Fruit fly (Drosophila melanogaster): ENCODE data around the gene CG31751.
A peak's percentile ranks its signal among the peaks of the same experiment; 100 is the strongest.

The CG31751 gene

dm6 chr2L:18708239-18708891 is 31.3 kb downstream of the CG31751 start, which contains the start of the genes Faf2 and Grip71 (continued):
- TF ChIP-seq salm (tag; optimal IDR thresholded peaks at IDR 0.05) (peak; percentile 63), Usf (GFP tag; optimal IDR thresholded peaks at IDR 0.05) (peak; percentile 87), CG3726 (GFP tag; IDR thresholded peaks at IDR 0.05) (peak; percentile 93), CG3281 (GFP tag; optimal IDR thresholded peaks at IDR 0.05) (peak; percentile 75), chif (GFP tag; optimal IDR thresholded peaks at IDR 0.05) (peak; percentile 76 to 91), CG8290 (GFP tag; optimal IDR thresholded peaks at IDR 0.05) (peak; percentile 79), CG8290 (tag; optimal IDR thresholded peaks at IDR 0.05) (peak; percentile 15 to 72), CG2129 (GFP tag; IDR thresholded peaks at IDR 0.05; ENCODE audit: partially characterized antibody) (no peak), chinmo (GFP tag; IDR thresholded peaks at IDR 0.05; ENCODE audit: partially characterized antibody) (peak; percentile 86; the same call in 3 of the 4 replicates), CG11085 (GFP tag; IDR thresholded peaks at IDR 0.05) (peak; percentile 95), ewg (GFP tag; optimal IDR thresholded peaks at IDR 0.05) (peak; percentile 85), CG4854 (GFP tag; optimal IDR thresholded peaks at IDR 0.05) (peak; percentile 85), gfzf (GFP tag; optimal IDR thresholded peaks at IDR 0.05) (peak; percentile 86), zf30C (GFP tag; optimal IDR thresholded peaks at IDR 0.05) (no peak), gro (GFP tag; optimal IDR thresholded peaks at IDR 0.05) (peak; percentile 65), D19A (tag; optimal IDR thresholded peaks at IDR 0.05) (peak; percentile 74), CG7928 (GFP tag; optimal IDR thresholded peaks at IDR 0.05) (peak; percentile 69), CG5245 (GFP tag; optimal IDR thresholded peaks at IDR 0.05) (peak; percentile 87), CG9876 (GFP tag; optimal IDR thresholded peaks at IDR 0.05) (peak; percentile 44), stwl (tag; optimal IDR thresholded peaks at IDR 0.05) (peak; percentile 74), hbn (GFP tag; IDR thresholded peaks at IDR 0.05; ENCODE audit: partially characterized antibody) (peak; percentile 32; the same call in 1 of the 2 replicates), Adf1 (GFP tag; IDR thresholded peaks at IDR 0.05) (peak; percentile 66), Nf-YA (GFP tag; IDR thresholded peaks at IDR 0.05) (peak; percentile 84), CG33557 (GFP tag; optimal IDR thresholded peaks at IDR 0.05) (peak; percentile 66), sob (GFP tag; IDR thresholded peaks at IDR 0.05) (peak; percentile 96), crc (GFP tag; optimal IDR thresholded peaks at IDR 0.05) (peak; percentile 38), schlank (tag; optimal IDR thresholded peaks at IDR 0.05) (peak; percentile 44), unpg (GFP tag; optimal IDR thresholded peaks at IDR 0.05) (peak; percentile 93), Atf6 (GFP tag; IDR thresholded peaks at IDR 0.05) (peak; percentile 88), bbx (GFP tag; IDR thresholded peaks at IDR 0.05; ENCODE audit: partially characterized antibody) (peak; percentile 17; the same call in 1 of the 2 replicates), CG7786 (GFP tag; optimal IDR thresholded peaks at IDR 0.05) (peak; percentile 78), CG31224 (GFP tag; IDR thresholded peaks at IDR 0.05) (peak; percentile 91), CG18619 (GFP tag; optimal IDR thresholded peaks at IDR 0.05) (peak; percentile 82), shn (GFP tag; optimal IDR thresholded peaks at IDR 0.05) (peak; percentile 78), wor (GFP tag; IDR thresholded peaks at IDR 0.05) (peak; percentile 90), gt (GFP tag; IDR thresholded peaks at IDR 0.05) (peak; percentile 92), wek (GFP tag; optimal IDR thresholded peaks at IDR 0.05) (no peak), Hr39 (optimal IDR thresholded peaks at IDR 0.05) (no peak), Side (GFP tag; optimal IDR thresholded peaks at IDR 0.05) (peak; percentile 65), CG1602 (GFP tag; optimal IDR thresholded peaks at IDR 0.05) (peak; percentile 93), Camta (GFP tag; optimal IDR thresholded peaks at IDR 0.05) (peak; percentile 76), CG14860 (GFP tag; IDR thresholded peaks at IDR 0.05; ENCODE audit: partially characterized antibody) (no peak), bab2 (GFP tag; optimal IDR thresholded peaks at IDR 0.05) (peak; percentile 89), Rfx (GFP tag; IDR thresholded peaks at IDR 0.05) (peak; percentile 97), unc-4 (GFP tag; IDR thresholded peaks at IDR 0.05; ENCODE audit: partially characterized antibody) (peak; percentile 59; the same call in 1 of the 2 replicates), Dbx (GFP tag; IDR thresholded peaks at IDR 0.05) (peak; percentile 95), Pdp1 (GFP tag; optimal IDR thresholded peaks at IDR 0.05) (peak; percentile 90 to 93), Hand (GFP tag; optimal IDR thresholded peaks at IDR 0.05) (peak; percentile 52), CG32767 (GFP tag; IDR thresholded peaks at IDR 0.05) (peak; percentile 83), CG7963 (GFP tag; IDR thresholded peaks at IDR 0.05; ENCODE audit: partially characterized antibody) (no peak)

Data from whole organism, embryonic.